Worm (Caenorhabditis elegans) whole organism, mixed stage, embryonic: ENCODE results near the gene W08E12.8.
"Not testable (repeated sequence)": the region's sequence is repeated elsewhere in the genome, so short reads cannot be mapped to it uniquely, and the experiment has no call there.

Source experiments
- M03D4.4 ChIP-seq: sonication (generic microtip); optimal IDR thresholded peaks from 2 replicates; lab custom pipeline; 2017; ENCODE audit warnings: mild to moderate bottlenecking, missing genetic modification characterization, missing compliant biosample characterization
- blmp-1 ChIP-seq: fragments of 150-350 bp; optimal IDR thresholded peaks from 2 replicates; lab custom pipeline; 2014; ENCODE audit warnings: missing biosample characterization, missing genetic modification characterization
- ceh-39 ChIP-seq: fragments of 150-350 bp; optimal IDR thresholded peaks from 2 replicates; lab custom pipeline; 2014; ENCODE audit warnings: missing biosample characterization, missing genetic modification characterization
- ceh-43 ChIP-seq: fragments of 200-800 bp; sonication (Bioruptor generic); optimal IDR thresholded peaks from 2 replicates; lab custom pipeline; 2018; ENCODE audit warnings: mild to moderate bottlenecking, missing genetic modification characterization, moderate library complexity, missing compliant biosample characterization
- ceh-83 ChIP-seq: fragments of 200-800 bp; sonication (Bioruptor generic); optimal IDR thresholded peaks from 2 replicates; lab custom pipeline; 2018; ENCODE audit warnings: mild to moderate bottlenecking, missing genetic modification characterization, missing compliant biosample characterization
- ces-1 ChIP-seq: fragments of 150-350 bp; optimal IDR thresholded peaks from 2 replicates; lab custom pipeline; 2014; ENCODE audit warnings: missing biosample characterization, missing genetic modification reagents, missing genetic modification characterization
- cnd-1 ChIP-seq: fragments of 200-800 bp; sonication (Bioruptor generic); optimal IDR thresholded peaks from 2 replicates; lab custom pipeline; 2018; ENCODE audit warnings: mild to moderate bottlenecking, missing genetic modification characterization, missing compliant biosample characterization
- drap-1 ChIP-seq: fragments of 200-800 bp; sonication (Bioruptor generic); optimal IDR thresholded peaks from 3 replicates; lab custom pipeline; 2018; ENCODE audit warnings: mild to moderate bottlenecking, missing genetic modification characterization, missing compliant biosample characterization
- elt-1 ChIP-seq: sonication (generic microtip); optimal IDR thresholded peaks from 2 replicates; lab custom pipeline; 2017; ENCODE audit warnings: missing genetic modification characterization, mild to moderate bottlenecking, missing compliant biosample characterization, antibody characterized with exemption, moderate library complexity, borderline replicate concordance; ENCODE audit not compliant: insufficient read depth
- elt-3 ChIP-seq: fragments of 150-350 bp; optimal IDR thresholded peaks from 2 replicates; lab custom pipeline; 2014; ENCODE audit warnings: missing biosample characterization, missing genetic modification characterization
- flh-1 ChIP-seq: fragments of 200-800 bp; sonication (Bioruptor generic); optimal IDR thresholded peaks from 2 replicates; lab custom pipeline; 2018; ENCODE audit warnings: mild to moderate bottlenecking, missing genetic modification characterization, moderate library complexity, missing compliant biosample characterization
- hlh-1 ChIP-seq: fragments of 150-350 bp; optimal IDR thresholded peaks from 2 replicates; lab custom pipeline; 2014; ENCODE audit warnings: missing biosample characterization, missing genetic modification reagents, missing genetic modification characterization
- lin-32 ChIP-seq: fragments of 200-800 bp; sonication (Bioruptor generic); optimal IDR thresholded peaks from 2 replicates; lab custom pipeline; 2018; ENCODE audit warnings: mild to moderate bottlenecking, missing genetic modification characterization, missing compliant biosample characterization
- lsy-2 ChIP-seq: fragments of 150-350 bp; optimal IDR thresholded peaks from 2 replicates; lab custom pipeline; 2014; ENCODE audit warnings: missing biosample characterization, missing genetic modification characterization
- mep-1 ChIP-seq: fragments of 150-350 bp; optimal IDR thresholded peaks from 2 replicates; lab custom pipeline; 2017; ENCODE audit warnings: missing biosample characterization, missing genetic modification reagents, missing genetic modification characterization, inconsistent platforms
- mls-2 ChIP-seq: sonication (generic microtip); optimal IDR thresholded peaks from 2 replicates; lab custom pipeline; 2016; ENCODE audit warnings: mild to moderate bottlenecking, missing genetic modification characterization, moderate library complexity, missing compliant biosample characterization
- nhr-2 ChIP-seq: fragments of 150-350 bp; optimal IDR thresholded peaks from 2 replicates; lab custom pipeline; 2014; ENCODE audit warnings: missing biosample characterization, missing genetic modification characterization
- nhr-237 ChIP-seq: fragments of 150-350 bp; optimal IDR thresholded peaks from 2 replicates; lab custom pipeline; 2014; ENCODE audit warnings: missing biosample characterization, missing genetic modification characterization
- nhr-28 ChIP-seq: fragments of 150-350 bp; optimal IDR thresholded peaks from 2 replicates; lab custom pipeline; 2014; ENCODE audit warnings: missing biosample characterization, missing genetic modification characterization
- nhr-76 ChIP-seq: sonication (generic microtip); optimal IDR thresholded peaks from 2 replicates; lab custom pipeline; 2017; ENCODE audit warnings: missing biosample characterization, missing genetic modification characterization
- pha-4 ChIP-seq: fragments of 150-350 bp; optimal IDR thresholded peaks from 2 replicates; lab custom pipeline; 2018; ENCODE audit warnings: missing biosample characterization, missing genetic modification reagents, missing genetic modification characterization
- sem-2 ChIP-seq: fragments of 200-800 bp; sonication (Bioruptor generic); optimal IDR thresholded peaks from 2 replicates; lab custom pipeline; 2018; ENCODE audit warnings: mild to moderate bottlenecking, missing genetic modification characterization, missing compliant biosample characterization
- snpc-4 ChIP-seq: fragments of 150-350 bp; optimal IDR thresholded peaks from 2 replicates; lab custom pipeline; 2014; ENCODE audit warnings: missing biosample characterization, missing genetic modification characterization
- sptf-1 ChIP-seq: sonication (generic microtip); optimal IDR thresholded peaks from 2 replicates; lab custom pipeline; 2017; ENCODE audit warnings: mild to moderate bottlenecking, missing genetic modification characterization, moderate library complexity, missing compliant biosample characterization
- tbx-8 ChIP-seq: fragments of 200-800 bp; sonication (Bioruptor generic); optimal IDR thresholded peaks from 2 replicates; lab custom pipeline; 2018; ENCODE audit warnings: mild to moderate bottlenecking, missing genetic modification characterization, moderate library complexity, missing compliant biosample characterization
- unc-120 ChIP-seq: sonication (generic microtip); optimal IDR thresholded peaks from 2 replicates; lab custom pipeline; 2017; ENCODE audit warnings: missing genetic modification characterization, missing compliant biosample characterization; ENCODE audit not compliant: poor library complexity, severe bottlenecking
- unc-62 ChIP-seq: fragments of 150-350 bp; optimal IDR thresholded peaks from 2 replicates; lab custom pipeline; 2014; ENCODE audit warnings: missing biosample characterization, missing genetic modification reagents, missing genetic modification characterization
- ztf-11 ChIP-seq: fragments of 150-350 bp; optimal IDR thresholded peaks from 2 replicates; lab custom pipeline; 2014; ENCODE audit warnings: missing biosample characterization, missing genetic modification characterization

W08E12.8 gene

ce11 chrIV:3310662-3311219, 18.6 kb downstream of the W08E12.8 start:
- TF ChIP-seq snpc-4 (tag; lab: Kevin White, UChicago) (no peak), blmp-1 (no peak), ceh-43 (no peak), lsy-2 (tag; lab: Kevin White, UChicago) (no peak), drap-1 (GFP tag; lab: Kevin White, UChicago) (no peak)

ce11 chrIV:3311243-3311642, 19.1 kb downstream of the W08E12.8 start, which contains the start of gene zip-11:
TSS of gene zip-11 (plus strand) at chrIV:3311276.
- TF ChIP-seq lin-32 (no peak), unc-62 (GFP tag; lab: Kevin White, UChicago) (peak; percentile 34), ces-1 (GFP tag; lab: Kevin White, UChicago) (no peak), nhr-2 (tag; lab: Kevin White, UChicago) (no peak), sptf-1 (tag; lab: Kevin White, UChicago) (no peak), ceh-39 (peak; percentile 23), mls-2 (tag; lab: Kevin White, UChicago) (no peak), unc-120 (tag; lab: Kevin White, UChicago) (peak; percentile 62), nhr-237 (tag; lab: Kevin White, UChicago) (peak; percentile 24), ceh-83 (GFP tag; lab: Kevin White, UChicago) (no peak), mep-1 (peak; percentile 24), blmp-1 (no peak), pha-4 (tag; lab: Kevin White, UChicago) (peak; percentile 60), lsy-2 (tag; lab: Kevin White, UChicago) (peak; percentile 21), nhr-76 (tag; lab: Kevin White, UChicago) (no peak), elt-1 (no peak), nhr-28 (tag; lab: Kevin White, UChicago) (no peak), elt-3 (no peak)

- TF ChIP-seq lsy-2 (tag; lab: Kevin White, UChicago): peak; percentile 85
Measured at ce11 chrIV:3313311-3313710, 21.1 kb downstream of the W08E12.8 start.

ce11 chrIV:3331758-3332157, 39.6 kb downstream of the W08E12.8 start, which contains the start of gene F42A6.5:
TSS of gene F42A6.5 (minus strand) at chrIV:3331858.
- TF ChIP-seq ceh-39; ztf-11 (tag; lab: Kevin White, UChicago); elt-3: not testable (repeated sequence)

ce11 chrIV:3336585-3336984, 44.4 kb downstream of the W08E12.8 start, which contains the start of gene F42A6.6:
TSS of gene F42A6.6 (minus strand) at chrIV:3336873.
- TF ChIP-seq hlh-1 (tag; lab: Kevin White, UChicago) (no peak), pha-4 (tag; lab: Kevin White, UChicago) (no peak), unc-62 (GFP tag; lab: Kevin White, UChicago) (no peak), cnd-1 (tag; lab: Kevin White, UChicago) (peak; percentile 13), ces-1 (GFP tag; lab: Kevin White, UChicago) (no peak), lin-32 (no peak), elt-1 (no peak), ceh-43 (no peak), M03D4.4 (peak; percentile 35), unc-120 (tag; lab: Kevin White, UChicago) (no peak), flh-1 (GFP tag; lab: Kevin White, UChicago) (no peak), nhr-237 (tag; lab: Kevin White, UChicago) (no peak), tbx-8 (GFP tag; lab: Kevin White, UChicago) (no peak), ceh-83 (GFP tag; lab: Kevin White, UChicago) (peak; percentile 65)

ce11 chrIV:3337275-3337674, 45.1 kb downstream of the W08E12.8 start:
- TF ChIP-seq cnd-1 (tag; lab: Kevin White, UChicago) (peak; percentile 46), ceh-43 (peak; percentile 10), sem-2 (GFP tag; lab: Kevin White, UChicago) (peak; percentile 22), mls-2 (tag; lab: Kevin White, UChicago) (peak; percentile 51), drap-1 (GFP tag; lab: Kevin White, UChicago) (peak; percentile 36), ceh-83 (GFP tag; lab: Kevin White, UChicago) (peak; percentile 66), unc-120 (tag; lab: Kevin White, UChicago) (no peak), sptf-1 (tag; lab: Kevin White, UChicago) (peak; percentile 65), nhr-237 (tag; lab: Kevin White, UChicago) (no peak)
